Worm (Caenorhabditis elegans) whole organism, L2 larva: ENCODE data around the gene K05F6.8.

Source experiments
- ama-1 ChIP-seq: fragments of 150-350 bp; optimal IDR thresholded peaks from 2 replicates; lab custom pipeline; 2018; ENCODE audit warnings: inconsistent platforms
- ceh-16 ChIP-seq: fragments of 150-350 bp; optimal IDR thresholded peaks from 2 replicates; lab custom pipeline; 2014; ENCODE audit warnings: missing biosample characterization, missing genetic modification characterization
- ceh-82 ChIP-seq: fragments of 150-350 bp; optimal IDR thresholded peaks from 2 replicates; lab custom pipeline; 2014; ENCODE audit warnings: missing biosample characterization, missing genetic modification characterization
- egl-27 ChIP-seq: sonication (generic microtip); optimal IDR thresholded peaks from 3 replicates; lab custom pipeline; 2017; ENCODE audit warnings: missing biosample characterization, missing genetic modification reagents, missing genetic modification characterization
- lsy-2 ChIP-seq, 2 experiments: fragments of 150-350 bp in 1 of 2; sonication (generic microtip) in 1 of 2; optimal IDR thresholded peaks; 2 replicates each; lab custom pipeline; 2014 to 2017; ENCODE audit warnings: missing biosample characterization in 2 of 2, missing genetic modification characterization in 2 of 2
- mab-5 ChIP-seq: fragments of 150-350 bp; optimal IDR thresholded peaks from 2 replicates; lab custom pipeline; 2014; ENCODE audit warnings: missing biosample characterization, missing genetic modification characterization
- nhr-12 ChIP-seq: fragments of 150-350 bp; optimal IDR thresholded peaks from 2 replicates; lab custom pipeline; 2014; ENCODE audit warnings: missing biosample characterization, missing genetic modification characterization
- nhr-237 ChIP-seq: fragments of 150-350 bp; optimal IDR thresholded peaks from 2 replicates; lab custom pipeline; 2014; ENCODE audit warnings: missing biosample characterization, missing genetic modification characterization
- skn-1 ChIP-seq: sonication (generic microtip); optimal IDR thresholded peaks from 2 replicates; lab custom pipeline; 2017; ENCODE audit warnings: missing biosample characterization, missing genetic modification characterization
- sma-3 ChIP-seq: sonication (generic microtip); optimal IDR thresholded peaks from 2 replicates; lab custom pipeline; 2016; ENCODE audit warnings: missing genetic modification reagents, missing genetic modification characterization, missing compliant biosample characterization
- unc-39 ChIP-seq: fragments of 150-350 bp; optimal IDR thresholded peaks from 2 replicates; lab custom pipeline; 2014; ENCODE audit warnings: missing biosample characterization, missing genetic modification characterization
- unc-62 ChIP-seq: fragments of 150-350 bp; optimal IDR thresholded peaks from 2 replicates; lab custom pipeline; 2014; ENCODE audit warnings: missing biosample characterization, missing genetic modification reagents, missing genetic modification characterization
- zag-1 ChIP-seq: fragments of 150-350 bp; optimal IDR thresholded peaks from 2 replicates; lab custom pipeline; 2014; ENCODE audit warnings: missing biosample characterization, missing genetic modification characterization

DNA sequence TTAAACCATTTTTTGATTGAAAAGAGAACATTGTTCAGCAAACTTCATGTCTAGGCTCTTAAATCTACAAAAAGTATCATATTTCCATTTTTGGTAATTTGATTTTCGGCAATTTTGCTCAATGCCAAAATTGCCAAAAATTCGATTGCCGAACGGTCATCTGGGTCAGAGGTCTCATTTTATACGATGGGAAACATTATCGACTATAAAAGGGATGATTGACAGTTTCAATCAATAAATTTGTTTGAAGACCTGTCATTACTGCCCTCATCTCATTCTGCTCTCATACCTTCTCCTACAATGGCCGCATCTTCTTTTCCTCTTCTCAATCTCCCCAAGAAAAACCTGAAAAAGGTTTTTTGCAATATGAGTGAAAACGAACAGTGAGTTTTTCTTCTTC, 5.7 kb downstream of the K05F6.8 start, which contains the start of gene K05F6.14:
- no peak for TF ChIP-seq sma-3
- TF ChIP-seq skn-1: no peak
- no peak for TF ChIP-seq egl-27 (tag; lab: Kevin White, UChicago)
- no peak for TF ChIP-seq nhr-237 (tag; lab: Kevin White, UChicago)
- no peak for TF ChIP-seq lsy-2 (tag; optimal IDR thresholded peaks at IDR 0.05; lab: Kevin White, UChicago)
- no peak for TF ChIP-seq zag-1 (tag; lab: Kevin White, UChicago)
- no peak for TF ChIP-seq unc-62 (GFP tag; lab: Kevin White, UChicago)
- TF ChIP-seq mab-5 (tag; lab: Kevin White, UChicago): no peak
- no peak for TF ChIP-seq unc-39 (tag; lab: Kevin White, UChicago)
- TF ChIP-seq ama-1 (lab: Kevin White, UChicago): no peak
- no peak for TF ChIP-seq ceh-82 (tag; lab: Kevin White, UChicago)
- TF ChIP-seq nhr-12: no peak
- no peak for TF ChIP-seq ceh-16 (tag; lab: Kevin White, UChicago)
